Worm (Caenorhabditis elegans): ENCODE data around the gene scl-10.
A peak's percentile ranks its signal among the peaks of the same experiment; 100 is the strongest.

scl-10 gene

DNA sequence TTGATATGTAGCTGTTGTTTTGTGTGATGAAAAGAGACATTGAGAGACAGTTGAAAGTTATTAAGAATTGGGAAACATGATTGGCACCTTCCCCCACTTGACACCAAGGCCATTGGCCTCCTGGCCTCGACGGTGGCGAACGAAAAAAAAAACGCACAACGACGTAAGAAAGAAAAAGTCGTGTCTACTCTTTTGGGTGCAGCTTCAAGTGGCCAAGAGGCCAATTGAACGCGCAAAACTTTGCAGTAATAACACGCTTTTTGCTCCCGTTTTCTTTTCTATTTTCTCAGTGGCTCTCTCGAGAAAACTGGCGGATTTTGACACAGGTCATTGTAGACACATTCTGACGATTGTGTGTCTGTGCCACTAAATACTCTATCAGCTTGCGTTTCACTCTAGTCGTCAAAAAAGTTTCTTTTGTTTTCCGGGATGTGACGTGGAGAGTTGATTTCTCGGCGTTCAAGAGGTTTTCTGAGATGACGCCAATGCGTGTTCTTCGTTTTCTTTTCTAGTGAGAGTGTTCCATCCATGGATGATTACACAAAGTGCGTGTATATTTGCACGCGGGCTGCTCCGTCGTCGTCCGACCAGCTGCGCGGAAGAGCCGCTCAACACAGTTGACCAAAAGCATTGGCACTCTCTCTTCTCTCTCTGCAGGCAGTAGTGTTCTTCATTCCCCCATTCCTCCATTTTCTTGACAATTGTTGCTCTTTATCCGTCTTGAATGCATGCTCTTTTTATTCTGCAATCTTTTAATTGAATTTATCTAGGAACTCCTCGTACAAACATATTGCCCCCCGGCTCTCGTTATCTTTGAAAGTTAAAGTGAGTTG is 17.6 kb upstream of the scl-10 start:
- TF ChIP-seq zip-8 (tag; optimal IDR thresholded peaks at IDR 0.05) (no peak), sem-2 (GFP tag; optimal IDR thresholded peaks at IDR 0.05) (peak; percentile 4), hlh-1 (tag; optimal IDR thresholded peaks at IDR 0.05) (peak; percentile 64), cnd-1 (tag; optimal IDR thresholded peaks at IDR 0.05) (peak; percentile 56), nhr-237 (tag; optimal IDR thresholded peaks at IDR 0.05) (no peak)

ce11 chrIV:13032153-13032552 is 16.1 kb upstream of the scl-10 start:
- TF ChIP-seq nhr-76 (tag; optimal IDR thresholded peaks at IDR 0.05), result no peak
- TF ChIP-seq pha-4 (tag; optimal IDR thresholded peaks at IDR 0.05), result no peak
- no peak for TF ChIP-seq drap-1 (GFP tag; optimal IDR thresholded peaks at IDR 0.05)
- no peak for TF ChIP-seq snpc-4 (tag; optimal IDR thresholded peaks at IDR 0.05)
- no peak for TF ChIP-seq nhr-237 (tag; optimal IDR thresholded peaks at IDR 0.05)
- TF ChIP-seq lin-13 (tag; optimal IDR thresholded peaks at IDR 0.05), result no peak
- no peak for TF ChIP-seq nhr-12 (tag; optimal IDR thresholded peaks at IDR 0.05)
- no peak for TF ChIP-seq nhr-2 (tag; optimal IDR thresholded peaks at IDR 0.05)
- no peak for TF ChIP-seq mep-1 (tag; optimal IDR thresholded peaks at IDR 0.05)

DNA sequence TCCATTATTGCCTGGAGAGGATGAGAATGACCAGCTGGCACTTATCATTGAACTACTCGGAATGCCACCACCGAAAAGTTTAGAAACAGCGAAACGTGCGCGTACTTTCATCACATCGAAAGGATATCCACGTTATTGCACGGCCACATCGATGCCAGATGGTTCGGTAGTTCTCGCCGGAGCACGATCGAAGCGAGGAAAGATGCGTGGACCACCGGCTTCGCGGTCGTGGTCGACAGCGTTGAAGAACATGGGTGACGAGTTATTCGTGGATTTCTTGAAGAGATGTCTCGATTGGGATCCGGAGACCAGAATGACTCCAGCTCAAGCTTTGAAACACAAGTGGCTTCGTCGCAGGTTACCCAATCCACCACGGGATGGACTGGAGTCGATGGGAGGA is 14.7 kb upstream of the scl-10 start:
- TF ChIP-seq hlh-1 (tag; optimal IDR thresholded peaks at IDR 0.05) (no peak), lin-32 (GFP tag; optimal IDR thresholded peaks at IDR 0.05) (peak; percentile 12), nhr-237 (tag; optimal IDR thresholded peaks at IDR 0.05) (no peak), nhr-2 (tag; optimal IDR thresholded peaks at IDR 0.05) (no peak)

DNA sequence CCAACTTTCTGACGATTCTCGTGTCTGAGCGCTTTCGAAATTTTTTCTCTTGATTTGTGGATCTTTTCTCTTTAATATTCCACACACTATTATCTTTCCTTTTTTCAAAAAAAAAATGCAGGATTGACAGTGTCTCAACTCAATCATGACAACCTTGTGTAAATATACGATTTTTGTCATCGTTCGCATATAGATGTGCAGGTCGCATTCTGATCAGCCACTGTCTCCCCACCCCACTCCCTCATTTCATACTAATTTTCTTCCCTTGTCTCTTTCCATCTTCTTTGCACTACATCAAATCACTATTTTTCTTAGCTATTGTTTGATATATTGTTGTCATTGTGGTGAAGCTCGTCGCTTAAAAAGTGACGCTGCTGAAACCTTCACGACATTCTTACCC is 13.0 kb upstream of the scl-10 start:
- TF ChIP-seq zip-8 (tag; optimal IDR thresholded peaks at IDR 0.05) (no peak), ztf-11 (tag; optimal IDR thresholded peaks at IDR 0.05) (no peak), unc-39 (tag; optimal IDR thresholded peaks at IDR 0.05) (no peak), mab-5 (tag; optimal IDR thresholded peaks at IDR 0.05) (no peak), sem-2 (GFP tag; optimal IDR thresholded peaks at IDR 0.05) (no peak), ceh-39 (tag; optimal IDR thresholded peaks at IDR 0.05) (no peak)

DNA sequence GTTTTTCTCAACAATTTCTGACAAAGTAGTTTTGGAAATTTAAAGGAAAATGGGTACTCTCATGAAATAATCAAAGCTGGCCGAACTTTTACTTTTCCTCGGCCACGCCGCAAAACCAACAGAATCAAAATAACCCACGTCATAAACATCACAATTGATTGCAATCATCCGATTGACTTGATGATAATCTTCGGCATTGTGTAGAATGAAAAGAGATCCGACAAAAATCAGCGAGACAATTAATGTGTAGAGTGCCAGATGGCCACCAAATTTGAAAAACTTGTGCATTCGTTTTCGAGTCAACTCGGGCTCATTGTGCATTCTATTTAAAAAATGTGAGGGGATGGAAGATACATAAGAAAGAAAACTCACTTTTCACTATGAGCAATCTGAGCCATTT is 11.4 kb upstream of the scl-10 start:
- no peak for TF ChIP-seq nhr-2 (tag; optimal IDR thresholded peaks at IDR 0.05)
- TF ChIP-seq mep-1 (tag; optimal IDR thresholded peaks at IDR 0.05), result no peak
- no peak for TF ChIP-seq ztf-11 (tag; optimal IDR thresholded peaks at IDR 0.05)
- TF ChIP-seq nhr-12 (tag; optimal IDR thresholded peaks at IDR 0.05), result no peak
- no peak for TF ChIP-seq blmp-1 (tag; optimal IDR thresholded peaks at IDR 0.05)
- TF ChIP-seq ces-1 (GFP tag; optimal IDR thresholded peaks at IDR 0.05), result peak; percentile 12
- TF ChIP-seq lsy-2 (tag; optimal IDR thresholded peaks at IDR 0.05), result no peak
- peak; percentile 92 for TF ChIP-seq elt-1 (tag; optimal IDR thresholded peaks at IDR 0.05; ENCODE audit: borderline replicate concordance, insufficient read depth)
- TF ChIP-seq unc-62 (GFP tag; optimal IDR thresholded peaks at IDR 0.05), result peak; percentile 33
- TF ChIP-seq mls-2 (tag; optimal IDR thresholded peaks at IDR 0.05), result no peak
- no peak for TF ChIP-seq nhr-237 (tag; optimal IDR thresholded peaks at IDR 0.05)
- no peak for TF ChIP-seq zip-8 (tag; optimal IDR thresholded peaks at IDR 0.05)
- TF ChIP-seq ceh-83 (GFP tag; optimal IDR thresholded peaks at IDR 0.05), result peak; percentile 7
- TF ChIP-seq flh-1 (GFP tag; optimal IDR thresholded peaks at IDR 0.05), result no peak

- TF ChIP-seq ceh-83 (GFP tag; optimal IDR thresholded peaks at IDR 0.05) (no peak), lsy-2 (tag; optimal IDR thresholded peaks at IDR 0.05) (no peak), blmp-1 (tag; optimal IDR thresholded peaks at IDR 0.05) (no peak), flh-1 (GFP tag; optimal IDR thresholded peaks at IDR 0.05) (no peak), ces-1 (GFP tag; optimal IDR thresholded peaks at IDR 0.05) (no peak), pha-4 (tag; optimal IDR thresholded peaks at IDR 0.05) (no peak), mab-5 (tag; optimal IDR thresholded peaks at IDR 0.05) (no peak), ceh-39 (tag; optimal IDR thresholded peaks at IDR 0.05) (no peak), nhr-12 (tag; optimal IDR thresholded peaks at IDR 0.05) (no peak)
Observed at ce11 chrIV:13038888-13039287, 9.4 kb upstream of the scl-10 start, which contains the start of gene F49E11.2. TSS of gene F49E11.2 (minus strand) at chrIV:13038988.

DNA sequence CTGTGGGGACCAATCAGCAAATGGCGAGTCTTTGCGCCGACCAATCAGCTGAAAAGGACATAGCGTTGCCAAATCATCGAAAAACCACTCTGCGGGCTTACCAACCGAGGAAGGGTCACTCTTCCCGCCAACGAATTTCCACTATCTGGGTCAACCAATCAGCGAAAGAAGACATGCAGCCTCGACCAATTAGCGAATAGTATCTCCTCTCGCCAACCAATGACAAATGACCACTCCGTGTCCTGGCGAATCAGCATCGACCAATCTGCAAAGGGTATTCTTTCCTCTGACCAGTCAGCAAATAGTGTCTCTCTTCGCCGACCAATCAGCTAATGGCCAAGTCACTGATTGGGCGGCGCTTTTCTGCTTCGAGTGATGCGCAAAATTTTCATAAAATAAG is 6.8 kb upstream of the scl-10 start:
- TF ChIP-seq nhr-2 (tag; optimal IDR thresholded peaks at IDR 0.05) (no peak), lin-13 (tag; optimal IDR thresholded peaks at IDR 0.05) (no peak), nhr-237 (tag; optimal IDR thresholded peaks at IDR 0.05) (no peak), lsy-2 (tag; optimal IDR thresholded peaks at IDR 0.05) (no peak), hlh-1 (tag; optimal IDR thresholded peaks at IDR 0.05) (no peak), pha-4 (tag; optimal IDR thresholded peaks at IDR 0.05) (no peak), nhr-28 (tag; optimal IDR thresholded peaks at IDR 0.05) (no peak), sptf-1 (tag; optimal IDR thresholded peaks at IDR 0.05) (no peak), ceh-83 (GFP tag; optimal IDR thresholded peaks at IDR 0.05) (no peak), flh-1 (GFP tag; optimal IDR thresholded peaks at IDR 0.05) (no peak), lin-32 (GFP tag; optimal IDR thresholded peaks at IDR 0.05) (no peak), elt-3 (tag; optimal IDR thresholded peaks at IDR 0.05) (no peak), bed-3 (GFP tag; optimal IDR thresholded peaks at IDR 0.05) (no peak), zip-8 (tag; optimal IDR thresholded peaks at IDR 0.05) (no peak), unc-62 (GFP tag; optimal IDR thresholded peaks at IDR 0.05) (no peak), ham-2 (GFP tag; optimal IDR thresholded peaks at IDR 0.05) (no peak), mep-1 (tag; optimal IDR thresholded peaks at IDR 0.05) (no peak), mls-2 (tag; optimal IDR thresholded peaks at IDR 0.05) (no peak)
